Worm (Caenorhabditis elegans) whole organism, L4 larva: ENCODE measurements around the gene bcs-1.

Source experiments
- F10B5.3 ChIP-seq: sonication (generic microtip); optimal IDR thresholded peaks from 2 replicates; lab custom pipeline; 2016; ENCODE audit warnings: mild to moderate bottlenecking, missing genetic modification characterization, missing compliant biosample characterization
- F37D6.2 ChIP-seq: sonication (generic microtip); optimal IDR thresholded peaks from 2 replicates; lab custom pipeline; 2016; ENCODE audit warnings: mild to moderate bottlenecking, missing genetic modification characterization, missing compliant biosample characterization
- F49E8.2 ChIP-seq: sonication (generic microtip); optimal IDR thresholded peaks from 2 replicates; lab custom pipeline; 2016; ENCODE audit warnings: missing compliant biosample characterization, mild to moderate bottlenecking, missing genetic modification characterization, borderline replicate concordance
- R02D3.7 ChIP-seq: fragments of 150-350 bp; sonication (generic microtip); optimal IDR thresholded peaks from 3 replicates; lab custom pipeline; 2014; ENCODE audit warnings: missing biosample characterization, missing genetic modification characterization
- T20F7.1 ChIP-seq: fragments of 200-800 bp; sonication (Bioruptor generic); optimal IDR thresholded peaks from 2 replicates; lab custom pipeline; 2018; ENCODE audit warnings: mild to moderate bottlenecking, missing genetic modification characterization, missing compliant biosample characterization
- T26A8.4 ChIP-seq: fragments of 200-800 bp; sonication (Bioruptor generic); IDR thresholded peaks from 2 replicates; pipeline ENCODE4 v1.3.6; 2022; ENCODE audit warnings: missing genetic modification characterization, missing compliant biosample characterization
- Y105C5A.15 ChIP-seq: fragments of 200-800 bp; sonication (Bioruptor generic); IDR thresholded peaks from 2 replicates; pipeline ENCODE4 v1.3.6; 2022; ENCODE audit warnings: missing genetic modification characterization, missing compliant biosample characterization
- Y48G9A.11 ChIP-seq: fragments of 200-800 bp; sonication (Bioruptor generic); IDR thresholded peaks from 2 replicates; pipeline ENCODE4 v1.3.6; 2022; ENCODE audit warnings: missing genetic modification reagents, missing genetic modification characterization, missing compliant biosample characterization
- Y5F2A.4 ChIP-seq: fragments of 200-800 bp; sonication (Bioruptor generic); optimal IDR thresholded peaks from 2 replicates; lab custom pipeline; 2018; ENCODE audit warnings: mild to moderate bottlenecking, missing genetic modification characterization, missing compliant biosample characterization
- Y75B8A.6 ChIP-seq: fragments of 200-800 bp; sonication (Bioruptor generic); IDR thresholded peaks from 2 replicates; pipeline ENCODE4 v1.3.6; 2022; ENCODE audit warnings: missing genetic modification reagents, missing genetic modification characterization, missing compliant biosample characterization
- aha-1 ChIP-seq: fragments of 150-350 bp; peaks from one replicate; lab custom pipeline; 2014; ENCODE audit warnings: missing biosample characterization, missing genetic modification characterization
- arid-1 ChIP-seq: fragments of 200-800 bp; sonication (Bioruptor generic); conservative IDR thresholded peaks from 2 replicates; pipeline ENCODE4 v1.3.6; 2022; ENCODE audit warnings: missing genetic modification reagents, missing genetic modification characterization, missing compliant biosample characterization
- ceh-28 ChIP-seq: fragments of 150-350 bp; optimal IDR thresholded peaks from 2 replicates; lab custom pipeline; 2014; ENCODE audit warnings: missing biosample characterization, missing genetic modification reagents, missing genetic modification characterization
- ceh-44 ChIP-seq: fragments of 200-800 bp; sonication (Bioruptor generic); IDR thresholded peaks from 2 replicates; pipeline ENCODE4 v1.3.6; 2022; ENCODE audit warnings: missing genetic modification reagents, missing genetic modification characterization, missing compliant biosample characterization
- ceh-62 ChIP-seq: sonication (generic microtip); optimal IDR thresholded peaks from 2 replicates; lab custom pipeline; 2017; ENCODE audit warnings: missing biosample characterization, missing genetic modification characterization
- ceh-82 ChIP-seq: sonication (generic microtip); optimal IDR thresholded peaks from 2 replicates; lab custom pipeline; 2017; ENCODE audit warnings: missing biosample characterization, missing genetic modification characterization
- daf-16 ChIP-seq, 3 experiments: sonication (generic microtip); optimal IDR thresholded peaks; 2 replicates each; lab custom pipeline; 2016 to 2017; ENCODE audit warnings: missing genetic modification characterization in 3 of 3, missing genetic modification reagents in 3 of 3, mild to moderate bottlenecking in 2 of 3, missing compliant biosample characterization in 2 of 3, missing biosample characterization in 1 of 3, moderate library complexity in 1 of 3
- daf-19 ChIP-seq: fragments of 200-800 bp; sonication (Bioruptor generic); conservative IDR thresholded peaks from 2 replicates; pipeline ENCODE4 v1.3.6; 2022; ENCODE audit warnings: missing genetic modification characterization, missing compliant biosample characterization
- dpl-1 ChIP-seq: fragments of 150-350 bp; optimal IDR thresholded peaks from 2 replicates; lab custom pipeline; 2014; ENCODE audit warnings: missing biosample characterization, missing genetic modification reagents, missing genetic modification characterization
- dve-1 ChIP-seq: sonication (generic microtip); optimal IDR thresholded peaks from 2 replicates; lab custom pipeline; 2017; ENCODE audit warnings: antibody characterized with exemption, mild to moderate bottlenecking, missing genetic modification characterization, missing compliant biosample characterization; ENCODE audit not compliant: insufficient read depth
- egl-43 ChIP-seq: fragments of 200-800 bp; sonication (Bioruptor generic); IDR thresholded peaks from 2 replicates; pipeline ENCODE4 v1.3.6; 2022; ENCODE audit warnings: missing genetic modification reagents, missing genetic modification characterization, missing compliant biosample characterization
- fkh-10 ChIP-seq: fragments of 150-350 bp; optimal IDR thresholded peaks from 2 replicates; lab custom pipeline; 2014; ENCODE audit warnings: missing biosample characterization, missing genetic modification reagents, missing genetic modification characterization
- hif-1 ChIP-seq, 2 experiments: sonication (generic microtip); optimal IDR thresholded peaks; 2 replicates each; lab custom pipeline; 2016 to 2017; ENCODE audit warnings: missing compliant biosample characterization in 2 of 2, missing genetic modification characterization in 2 of 2, missing genetic modification reagents in 2 of 2, missing genotype in 2 of 2, mild to moderate bottlenecking in 1 of 2
- hlh-11 ChIP-seq: fragments of 200-800 bp; sonication (Bioruptor generic); optimal IDR thresholded peaks from 2 replicates; lab custom pipeline; 2018; ENCODE audit warnings: mild to moderate bottlenecking, missing genetic modification characterization, missing compliant biosample characterization
- hmg-1.1 ChIP-seq: fragments of 200-800 bp; sonication (Bioruptor generic); IDR thresholded peaks from 2 replicates; pipeline ENCODE4 v1.3.6; 2022; ENCODE audit warnings: missing genetic modification reagents, missing genetic modification characterization, missing compliant biosample characterization
- lim-7 ChIP-seq: fragments of 200-800 bp; sonication (Bioruptor generic); IDR thresholded peaks from 2 replicates; pipeline ENCODE4 v1.3.6; 2022; ENCODE audit warnings: missing genetic modification characterization, missing compliant biosample characterization
- lin-38 ChIP-seq: fragments of 200-800 bp; sonication (Bioruptor generic); IDR thresholded peaks from 2 replicates; pipeline ENCODE4 v1.3.6; 2022; ENCODE audit warnings: missing genetic modification reagents, missing genetic modification characterization, missing compliant biosample characterization
- lsy-2 ChIP-seq, 2 experiments: fragments of 150-350 bp in 1 of 2; sonication (generic microtip) in 1 of 2; optimal IDR thresholded peaks; 2 replicates each; lab custom pipeline; 2014 to 2017; ENCODE audit warnings: missing biosample characterization in 2 of 2, missing genetic modification characterization in 2 of 2
- mdl-1 ChIP-seq, 2 experiments: fragments of 150-350 bp in 1 of 2; sonication (generic microtip) in 1 of 2; optimal IDR thresholded peaks; 2 replicates each; lab custom pipeline; 2014 to 2017; ENCODE audit warnings: missing biosample characterization in 2 of 2, missing genetic modification characterization in 2 of 2
- mes-2 ChIP-seq: sonication (generic microtip); optimal IDR thresholded peaks from 2 replicates; lab custom pipeline; 2016; ENCODE audit warnings: missing genotype, mild to moderate bottlenecking, missing genetic modification characterization, missing compliant biosample characterization; ENCODE audit not compliant: poor library complexity, severe bottlenecking
- mxl-2 ChIP-seq: fragments of 200-800 bp; sonication (Bioruptor generic); conservative IDR thresholded peaks from 2 replicates; pipeline ENCODE4 v1.3.6; 2022; ENCODE audit warnings: missing genetic modification reagents, missing genetic modification characterization, missing compliant biosample characterization
- nhr-10 ChIP-seq: fragments of 150-350 bp; optimal IDR thresholded peaks from 2 replicates; lab custom pipeline; 2014; ENCODE audit warnings: missing biosample characterization, missing genetic modification characterization
- nhr-11 ChIP-seq: fragments of 150-350 bp; optimal IDR thresholded peaks from 2 replicates; lab custom pipeline; 2014; ENCODE audit warnings: missing biosample characterization, missing genetic modification characterization
- nhr-237 ChIP-seq: sonication (generic microtip); optimal IDR thresholded peaks from 2 replicates; lab custom pipeline; 2017; ENCODE audit warnings: missing biosample characterization, missing genetic modification characterization
- nhr-28 ChIP-seq: fragments of 150-350 bp; optimal IDR thresholded peaks from 2 replicates; lab custom pipeline; 2014; ENCODE audit warnings: missing biosample characterization, missing genetic modification characterization
- nhr-42 ChIP-seq: fragments of 200-800 bp; sonication (Bioruptor generic); IDR thresholded peaks from 2 replicates; pipeline ENCODE4 v1.3.6; 2022; ENCODE audit warnings: missing genetic modification characterization, missing compliant biosample characterization
- nhr-6 ChIP-seq: fragments of 150-350 bp; optimal IDR thresholded peaks from 2 replicates; lab custom pipeline; 2014; ENCODE audit warnings: missing biosample characterization, missing genetic modification characterization
- nhr-77 ChIP-seq: fragments of 150-350 bp; optimal IDR thresholded peaks from 2 replicates; lab custom pipeline; 2014; ENCODE audit warnings: missing biosample characterization, missing genetic modification characterization
- php-3 ChIP-seq: fragments of 200-800 bp; sonication (Bioruptor generic); IDR thresholded peaks from 2 replicates; pipeline ENCODE4 v1.3.6; 2022; ENCODE audit warnings: missing genetic modification reagents, missing genetic modification characterization, missing compliant biosample characterization
- rbr-2 ChIP-seq: sonication (generic microtip); optimal IDR thresholded peaks from 2 replicates; lab custom pipeline; 2016; ENCODE audit warnings: missing genotype, missing genetic modification characterization, missing compliant biosample characterization
- sdz-12 ChIP-seq: fragments of 200-800 bp; sonication (Bioruptor generic); optimal IDR thresholded peaks from 2 replicates; lab custom pipeline; 2018; ENCODE audit warnings: mild to moderate bottlenecking, missing genetic modification characterization, missing compliant biosample characterization
- set-16 ChIP-seq: fragments of 200-800 bp; sonication (Bioruptor generic); IDR thresholded peaks from 2 replicates; pipeline ENCODE4 v1.3.6; 2022; ENCODE audit warnings: missing genetic modification reagents, missing genetic modification characterization, missing compliant biosample characterization
- spr-3 ChIP-seq: fragments of 200-800 bp; sonication (Bioruptor generic); optimal IDR thresholded peaks from 2 replicates; lab custom pipeline; 2018; ENCODE audit warnings: mild to moderate bottlenecking, missing genetic modification characterization, missing compliant biosample characterization
- unc-39 ChIP-seq: sonication (generic microtip); optimal IDR thresholded peaks from 2 replicates; lab custom pipeline; 2017; ENCODE audit warnings: missing biosample characterization, missing genetic modification characterization
- zip-11 ChIP-seq: fragments of 200-800 bp; sonication (Bioruptor generic); IDR thresholded peaks from 2 replicates; pipeline ENCODE4 v1.3.6; 2022; ENCODE audit warnings: missing genetic modification characterization, missing compliant biosample characterization
- ztf-11 ChIP-seq: fragments of 150-350 bp; optimal IDR thresholded peaks from 2 replicates; lab custom pipeline; 2014; ENCODE audit warnings: missing biosample characterization, missing genetic modification characterization

The bcs-1 gene

DNA sequence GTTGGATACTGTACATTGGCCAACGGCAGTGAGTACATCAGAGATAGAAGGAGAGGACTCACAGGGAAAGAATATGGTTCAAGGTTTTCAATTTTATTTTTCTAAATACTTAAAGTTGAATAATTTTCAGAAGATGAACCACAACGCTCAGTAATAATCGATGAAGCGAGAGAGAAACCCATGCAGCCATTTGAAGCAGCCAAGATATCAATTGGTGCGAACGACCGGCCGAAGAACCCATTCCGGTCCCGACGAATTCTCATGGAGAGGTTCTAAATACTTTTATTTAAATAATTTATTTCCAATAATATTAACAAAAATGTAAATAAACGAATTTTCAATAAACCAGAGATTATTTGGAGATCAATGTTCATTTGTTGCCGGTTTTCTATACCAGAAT, 29.3 kb downstream of the bcs-1 start, which contains the start of gene pigg-1:
Gene pigg-1, minus strand, starts transcription at position 101 of the 400 bp plus-strand sequence.
- peak; percentile 30 for TF ChIP-seq aha-1
- no peak for TF ChIP-seq mdl-1 (tag; optimal IDR thresholded peaks at IDR 0.05; lab: Kevin White, UChicago)
- TF ChIP-seq F49E8.2 = no peak
- TF ChIP-seq spr-3 = no peak
- TF ChIP-seq ceh-82 (tag; lab: Kevin White, UChicago) = no peak
- no peak for TF ChIP-seq hif-1 (tag; optimal IDR thresholded peaks at IDR 0.05; lab: Kevin White, UChicago)
- TF ChIP-seq daf-16 (GFP tag; optimal IDR thresholded peaks at IDR 0.05; lab: Kevin White, UChicago) = no peak
- no peak for TF ChIP-seq daf-16 (tag; optimal IDR thresholded peaks at IDR 0.05; lab: Kevin White, UChicago)
- no peak for TF ChIP-seq lim-7 (GFP tag; lab: Robert Waterston, UW)
- no peak for TF ChIP-seq unc-39 (tag; lab: Kevin White, UChicago)

- TF ChIP-seq ceh-44 (GFP tag; lab: Robert Waterston, UW) = no peak
- peak; percentile 57 for TF ChIP-seq nhr-77 (tag; lab: Kevin White, UChicago)
- TF ChIP-seq Y5F2A.4 (GFP tag; lab: Kevin White, UChicago) = no peak
- TF ChIP-seq T26A8.4 (GFP tag; lab: Robert Waterston, UW) = 0 out of 2 replicates have a peak, but pooled peaks have one; percentile 11
- peak; percentile 24 for TF ChIP-seq fkh-10 (GFP tag; lab: Kevin White, UChicago)
- TF ChIP-seq Y105C5A.15 = no peak
- peak in 1 of 2 experiments; percentile 89 for TF ChIP-seq lsy-2 (tag; optimal IDR thresholded peaks at IDR 0.05; lab: Kevin White, UChicago)
- no peak for TF ChIP-seq ceh-28 (tag; lab: Kevin White, UChicago)
- peak; percentile 61 for TF ChIP-seq aha-1
- 0 out of 2 replicates have a peak, but pooled peaks have one; percentile 21 for TF ChIP-seq hmg-1.1
- TF ChIP-seq nhr-237 (tag; lab: Kevin White, UChicago) = no peak
- peak; percentile 28 for TF ChIP-seq hlh-11 (tag; lab: Kevin White, UChicago)
- TF ChIP-seq set-16 (GFP tag; lab: Robert Waterston, UW) = no peak
- no peak for TF ChIP-seq nhr-42 (GFP tag; lab: Robert Waterston, UW)
- TF ChIP-seq nhr-6 (tag; lab: Kevin White, UChicago) = peak; percentile 15
- no peak for TF ChIP-seq R02D3.7
- TF ChIP-seq ztf-11 (tag; lab: Kevin White, UChicago) = no peak
- peak; percentile 78 for TF ChIP-seq nhr-28 (tag; lab: Kevin White, UChicago)
- TF ChIP-seq Y75B8A.6 (GFP tag; lab: Robert Waterston, UW) = no peak
- TF ChIP-seq dve-1 = no peak
- no peak for TF ChIP-seq Y48G9A.11 (GFP tag; lab: Robert Waterston, UW)
- peak; percentile 70 for TF ChIP-seq dpl-1 (GFP tag; lab: Kevin White, UChicago)
- peak; percentile 78 for TF ChIP-seq mes-2
- peak; percentile 63 for TF ChIP-seq lin-38 (GFP tag; lab: Robert Waterston, UW)
- TF ChIP-seq nhr-11 (tag; lab: Kevin White, UChicago) = peak; percentile 23
- peak; percentile 32 for TF ChIP-seq rbr-2 (tag; lab: Kevin White, UChicago)
- TF ChIP-seq F10B5.3 = no peak
These were observed 31.6 kb downstream of the bcs-1 start, which contains the start of the genes cpf-1 and rpl-26 for ce11 chrII:8602337-8602944. TSS of gene cpf-1 (minus strand) at chrII:8602440. TSS of gene rpl-26 (plus strand) at chrII:8602785.

DNA sequence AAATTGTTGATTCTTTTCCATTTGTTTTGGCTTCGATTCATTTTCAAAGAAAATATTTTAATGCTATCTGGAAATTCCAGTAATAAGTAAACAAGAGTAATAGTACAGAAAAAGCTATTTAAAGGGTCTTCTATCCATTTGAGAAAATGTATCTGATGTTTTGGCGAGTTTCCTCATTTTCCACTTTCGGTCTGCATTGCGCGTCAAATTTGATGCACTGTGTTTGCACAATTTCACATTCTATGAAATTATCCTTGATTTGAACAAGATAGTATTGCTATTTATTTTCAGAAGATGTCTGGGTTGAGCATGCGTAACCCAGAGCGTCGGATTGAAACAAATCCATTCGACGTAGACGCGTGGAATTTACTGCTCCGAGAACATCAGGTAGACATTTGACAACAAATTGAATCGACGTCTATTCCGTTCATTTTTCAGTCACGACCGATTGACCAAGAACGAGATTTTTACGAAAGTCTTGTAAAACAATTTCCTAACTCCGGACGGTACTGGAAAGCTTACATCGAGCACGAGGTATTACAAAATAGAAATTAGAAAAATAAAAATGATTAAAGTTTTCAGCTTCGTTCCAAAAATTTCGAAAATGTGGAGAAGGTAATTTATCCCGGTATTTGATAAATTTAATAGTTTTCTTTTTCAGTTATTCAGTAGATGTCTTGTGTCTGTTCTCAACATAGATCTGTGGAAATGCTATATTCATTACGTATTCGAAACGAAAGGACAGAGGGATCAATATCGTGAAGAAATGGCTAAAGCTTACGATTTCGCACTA, 32.9 kb downstream of the bcs-1 start, which contains the start of gene suf-1:
Gene suf-1, plus strand, starts transcription at position 280 of the 793 bp plus-strand sequence.
- TF ChIP-seq arid-1 (peak; percentile 54; the same call in 1 of the 2 replicates), nhr-10 (no peak), nhr-28 (tag; lab: Kevin White, UChicago) (no peak), ceh-62 (tag; lab: Kevin White, UChicago) (no peak), T20F7.1 (GFP tag; lab: Kevin White, UChicago) (no peak), R02D3.7 (no peak), php-3 (GFP tag; lab: Robert Waterston, UW) (no peak), daf-19 (GFP tag; lab: Robert Waterston, UW) (0 out of 2 replicates have a peak, but pooled peaks have one; percentile 49), sdz-12 (GFP tag; lab: Kevin White, UChicago) (no peak), Y5F2A.4 (GFP tag; lab: Kevin White, UChicago) (peak; percentile 21), ztf-11 (tag; lab: Kevin White, UChicago) (no peak), lsy-2 (tag; optimal IDR thresholded peaks at IDR 0.05; lab: Kevin White, UChicago) (no peak), egl-43 (GFP tag; lab: Robert Waterston, UW) (no peak), zip-11 (no peak), F37D6.2 (no peak), spr-3 (peak; percentile 46), mxl-2 (GFP tag; lab: Robert Waterston, UW) (no peak)
